Worm (Caenorhabditis elegans): ENCODE data around the gene H20E11.1.

DNA sequence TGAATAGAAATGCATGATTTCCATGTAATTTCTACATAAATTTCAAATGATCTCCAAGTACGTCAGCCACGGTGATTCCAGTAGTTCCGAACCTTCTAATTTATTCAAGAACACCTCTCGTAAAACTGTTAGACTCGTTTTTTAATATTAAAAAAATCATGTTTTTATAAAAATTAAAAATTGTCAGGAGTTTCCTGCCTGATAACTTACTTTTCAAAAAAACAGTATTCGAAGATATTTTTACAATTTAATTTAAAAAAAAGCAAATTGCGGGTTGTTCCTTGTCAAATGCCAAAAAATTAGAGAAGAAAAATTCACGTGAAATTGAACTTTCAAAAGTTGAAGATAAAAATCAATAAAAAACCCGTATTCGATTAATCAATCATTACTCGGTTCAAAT is 34.4 kb upstream of the H20E11.1 start, which contains the start of the genes C17H12.3 and C17H12.12:
- no peak for TF ChIP-seq tab-1 (GFP tag; IDR thresholded peaks at IDR 0.05)
- no peak for TF ChIP-seq ztf-23 (GFP tag; IDR thresholded peaks at IDR 0.05)
- no peak for TF ChIP-seq ref-1 (GFP tag; conservative IDR thresholded peaks at IDR 0.05)
- no peak for TF ChIP-seq flt-1 (GFP tag; IDR thresholded peaks at IDR 0.05)
- no peak for TF ChIP-seq klf-2 (GFP tag; conservative IDR thresholded peaks at IDR 0.05)

Measured in whole organism, midembryonic.